Worm (Caenorhabditis elegans): Measurements from ENCODE around the gene tag-151.

Gene tag-151

ce11 chrII:4753133-4753532 is 43.1 kb downstream of the tag-151 start, which contains the start of gene C27D9.1:
TSS of gene C27D9.1 (plus strand) at chrII:4753413.
- TF ChIP-seq him-1 (tag; optimal IDR thresholded peaks at IDR 0.05) (no peak), W03F9.2 (tag; optimal IDR thresholded peaks at IDR 0.05) (no peak), dao-5 (tag; optimal IDR thresholded peaks at IDR 0.05) (no peak)

- TF ChIP-seq dao-5 (tag; optimal IDR thresholded peaks at IDR 0.05) = no peak
- TF ChIP-seq him-1 (tag; optimal IDR thresholded peaks at IDR 0.05) = no peak
- no peak for TF ChIP-seq W03F9.2 (tag; optimal IDR thresholded peaks at IDR 0.05)
These were observed 45.6 kb downstream of the tag-151 start for ce11 chrII:4755654-4756053.

ce11 chrII:4756751-4757150 is 46.7 kb downstream of the tag-151 start, which contains the start of gene C27D9.2:
TSS of gene C27D9.2 (minus strand) at chrII:4756851.
- TF ChIP-seq W03F9.2 (tag; optimal IDR thresholded peaks at IDR 0.05) = no peak
- no peak for TF ChIP-seq him-1 (tag; optimal IDR thresholded peaks at IDR 0.05)
- no peak for TF ChIP-seq dao-5 (tag; optimal IDR thresholded peaks at IDR 0.05)

ce11 chrII:4758462-4758861 is 48.4 kb downstream of the tag-151 start, which contains the start of gene F26G1.3:
TSS of gene F26G1.3 (plus strand) at chrII:4758762.
- TF ChIP-seq W03F9.2 (tag; optimal IDR thresholded peaks at IDR 0.05) (no peak), him-1 (tag; optimal IDR thresholded peaks at IDR 0.05) (no peak), dao-5 (tag; optimal IDR thresholded peaks at IDR 0.05) (no peak)

- no peak for TF ChIP-seq W03F9.2 (tag; optimal IDR thresholded peaks at IDR 0.05)
- TF ChIP-seq him-1 (tag; optimal IDR thresholded peaks at IDR 0.05) = no peak
- TF ChIP-seq dao-5 (tag; optimal IDR thresholded peaks at IDR 0.05) = no peak
These were observed 49.8 kb downstream of the tag-151 start for ce11 chrII:4759835-4760234.

ce11 chrII:4761020-4761419 is 50.9 kb downstream of the tag-151 start:
- no peak for TF ChIP-seq dao-5 (tag; optimal IDR thresholded peaks at IDR 0.05)

- TF ChIP-seq him-1 (tag; optimal IDR thresholded peaks at IDR 0.05) (no peak), dao-5 (tag; optimal IDR thresholded peaks at IDR 0.05) (no peak), W03F9.2 (tag; optimal IDR thresholded peaks at IDR 0.05) (no peak)
These were observed 52.7 kb downstream of the tag-151 start, which contains the start of gene F26G1.2 for ce11 chrII:4762574-4763285. TSS of gene F26G1.2 (plus strand) at chrII:4763081.
